Worm (Caenorhabditis elegans): ENCODE measurements around the gene ctsa-3.1.

- no peak for TF ChIP-seq tbx-2 (tag; optimal IDR thresholded peaks at IDR 0.05)
- TF ChIP-seq ceh-34 (tag; optimal IDR thresholded peaks at IDR 0.05): no peak
- no peak for TF ChIP-seq unc-86 (tag; optimal IDR thresholded peaks at IDR 0.05)
- no peak for TF ChIP-seq nhr-11 (tag; optimal IDR thresholded peaks at IDR 0.05)
- no peak for TF ChIP-seq dmd-4 (tag; optimal IDR thresholded peaks at IDR 0.05; ENCODE audit: borderline replicate concordance)
- no peak for TF ChIP-seq ceh-22 (tag; optimal IDR thresholded peaks at IDR 0.05)
Observed at ce11 chrII:7272513-7272912, 39.9 kb downstream of the ctsa-3.1 start.

All from whole organism, late embryonic.